Fruit fly (Drosophila melanogaster) whole organism, embryonic: ENCODE results near the gene ebd1.

ENCODE experiments used
- Abd-B ChIP-seq: fragments of 200-800 bp; sonication (Bioruptor generic); optimal IDR thresholded peaks from 2 replicates; lab custom pipeline; 2018; ENCODE audit warnings: missing biosample characterization, mild to moderate bottlenecking, missing genetic modification characterization, moderate library complexity
- CG11695 ChIP-seq: fragments of 200-800 bp; sonication (Bioruptor generic); IDR thresholded peaks from 3 replicates; pipeline ENCODE4 v1.3.6; 2022; ENCODE audit warnings: missing biosample characterization, missing genetic modification characterization
- CG18476 ChIP-seq: fragments of 200-800 bp; sonication (Bioruptor generic); optimal IDR thresholded peaks from 2 replicates; lab custom pipeline; 2016; ENCODE audit warnings: missing biosample characterization, mild to moderate bottlenecking, missing genetic modification characterization
- CTCF ChIP-seq: fragments of 200-800 bp; sonication (Bioruptor generic); optimal IDR thresholded peaks from 2 replicates; lab custom pipeline; 2017; ENCODE audit warnings: missing biosample characterization, mild to moderate bottlenecking, missing genetic modification characterization, moderate library complexity
- Doc2 ChIP-seq: fragments of 200-800 bp; sonication (Bioruptor generic); IDR thresholded peaks from 2 replicates; pipeline ENCODE4 v1.3.6; 2022; ENCODE audit warnings: missing biosample characterization, missing genetic modification characterization
- cg ChIP-seq: fragments of 200-800 bp; sonication (Bioruptor generic); optimal IDR thresholded peaks from 3 replicates; lab custom pipeline; 2019; ENCODE audit warnings: missing biosample characterization, mild to moderate bottlenecking, missing genetic modification characterization, moderate library complexity
- exex ChIP-seq: fragments of 200-800 bp; sonication (Bioruptor generic); optimal IDR thresholded peaks from 4 replicates; lab custom pipeline; 2018; ENCODE audit warnings: missing biosample characterization, mild to moderate bottlenecking, missing genetic modification characterization, moderate library complexity
- fd3F ChIP-seq: fragments of 200-800 bp; sonication (Bioruptor generic); optimal IDR thresholded peaks from 2 replicates; lab custom pipeline; 2018; ENCODE audit warnings: missing biosample characterization, mild to moderate bottlenecking, missing genetic modification characterization, moderate library complexity

- TF ChIP-seq exex (tag; lab: Kevin White, UChicago): no peak
- TF ChIP-seq cg (GFP tag; lab: Kevin White, UChicago): no peak
- peak; percentile 27 for TF ChIP-seq CG18476
- peak; percentile 79 for TF ChIP-seq CG11695 (GFP tag; lab: Robert Waterston, UW)
- TF ChIP-seq Abd-B: no peak
- peak; percentile 34 for TF ChIP-seq fd3F
- no peak for TF ChIP-seq Doc2 (GFP tag; lab: Robert Waterston, UW)
- TF ChIP-seq CTCF (GFP tag; lab: Kevin White, UChicago): peak; percentile 11
These were observed 15.0 kb upstream of the ebd1 start for dm6 chr3L:700160-700917.
